Worm (Caenorhabditis elegans) whole organism, L1 larva: ENCODE data around the gene algn-11.
A peak's percentile ranks its signal among the peaks of the same experiment; 100 is the strongest.

Experiments used
- C04F5.9 ChIP-seq: sonication (generic microtip); optimal IDR thresholded peaks from 2 replicates; lab custom pipeline; 2016; ENCODE audit warnings: missing genetic modification characterization, missing compliant biosample characterization
- F16B12.6 ChIP-seq: fragments of 150-350 bp; optimal IDR thresholded peaks from 2 replicates; lab custom pipeline; 2014; ENCODE audit warnings: missing biosample characterization, missing genetic modification characterization
- Y116A8C.19 ChIP-seq: sonication (generic microtip); optimal IDR thresholded peaks from 2 replicates; lab custom pipeline; 2016; ENCODE audit warnings: missing compliant biosample characterization, missing genetic modification characterization, borderline replicate concordance
- aha-1 ChIP-seq: fragments of 150-350 bp; optimal IDR thresholded peaks from 2 replicates; lab custom pipeline; 2014; ENCODE audit warnings: missing biosample characterization, missing genetic modification characterization
- alr-1 ChIP-seq: fragments of 200-800 bp; sonication (Bioruptor generic); optimal IDR thresholded peaks from 2 replicates; lab custom pipeline; 2018; ENCODE audit warnings: borderline replicate concordance, mild to moderate bottlenecking, missing genetic modification characterization, missing compliant biosample characterization
- ama-1 ChIP-seq: fragments of 150-350 bp; optimal IDR thresholded peaks from 2 replicates; lab custom pipeline; 2014
- blmp-1 ChIP-seq: fragments of 150-350 bp; optimal IDR thresholded peaks from 2 replicates; lab custom pipeline; 2014; ENCODE audit warnings: missing biosample characterization, missing genetic modification characterization
- ceh-63 ChIP-seq: fragments of 200-800 bp; sonication (Bioruptor generic); optimal IDR thresholded peaks from 2 replicates; lab custom pipeline; 2018; ENCODE audit warnings: mild to moderate bottlenecking, missing genetic modification characterization, missing compliant biosample characterization
- ces-1 ChIP-seq: fragments of 150-350 bp; optimal IDR thresholded peaks from 2 replicates; lab custom pipeline; 2014; ENCODE audit warnings: missing biosample characterization, missing genetic modification reagents, missing genetic modification characterization
- dpl-1 ChIP-seq, 3 experiments: fragments of 150-350 bp in 2 of 3; sonication (generic microtip) in 1 of 3; optimal IDR thresholded peaks; 2 replicates each; lab custom pipeline; 2014 to 2017; ENCODE audit warnings: missing biosample characterization in 3 of 3, missing genetic modification characterization in 3 of 3, missing genetic modification reagents in 3 of 3
- efl-1 ChIP-seq, 4 experiments: fragments of 150-350 bp; optimal IDR thresholded peaks in 3 of 4; peaks in 1 of 4; 1 replicate in 1 of 4; 2 replicates in 3 of 4; lab custom pipeline; 2014; ENCODE audit warnings: missing biosample characterization in 2 of 4, missing genetic modification characterization in 2 of 4, missing genetic modification reagents in 2 of 4
- egl-13 ChIP-seq: sonication (generic microtip); optimal IDR thresholded peaks from 2 replicates; lab custom pipeline; 2016; ENCODE audit warnings: missing genotype, missing genetic modification reagents, missing genetic modification characterization, missing compliant biosample characterization
- fos-1 ChIP-seq: fragments of 150-350 bp; optimal IDR thresholded peaks from 2 replicates; lab custom pipeline; 2014; ENCODE audit warnings: missing biosample characterization, missing genetic modification characterization
- hlh-4 ChIP-seq: sonication (generic microtip); optimal IDR thresholded peaks from 2 replicates; lab custom pipeline; 2016; ENCODE audit warnings: mild to moderate bottlenecking, missing genetic modification characterization, missing compliant biosample characterization
- irx-1 ChIP-seq: sonication (generic microtip); optimal IDR thresholded peaks from 2 replicates; lab custom pipeline; 2016; ENCODE audit warnings: missing genetic modification characterization, missing compliant biosample characterization
- isw-1 ChIP-seq: fragments of 200-800 bp; sonication (Bioruptor generic); IDR thresholded peaks from 2 replicates; pipeline ENCODE4 v1.3.6; 2022; ENCODE audit warnings: missing genetic modification characterization, missing compliant biosample characterization
- lin-13 ChIP-seq: fragments of 150-350 bp; optimal IDR thresholded peaks from 2 replicates; lab custom pipeline; 2014; ENCODE audit warnings: missing biosample characterization, missing genetic modification reagents, missing genetic modification characterization
- lin-14 ChIP-seq: fragments of 200-800 bp; sonication (Bioruptor generic); optimal IDR thresholded peaks from 2 replicates; lab custom pipeline; 2018; ENCODE audit warnings: mild to moderate bottlenecking, missing genetic modification characterization, moderate library complexity, missing compliant biosample characterization
- lin-39 ChIP-seq: fragments of 150-350 bp; optimal IDR thresholded peaks from 2 replicates; lab custom pipeline; 2014; ENCODE audit warnings: missing biosample characterization, missing genetic modification reagents, missing genetic modification characterization
- mab-9 ChIP-seq: fragments of 200-800 bp; sonication (Bioruptor generic); IDR thresholded peaks from 2 replicates; pipeline ENCODE4 v1.3.6; 2022; ENCODE audit warnings: missing genetic modification reagents, missing genetic modification characterization, missing compliant biosample characterization
- mep-1 ChIP-seq: fragments of 150-350 bp; optimal IDR thresholded peaks from 2 replicates; lab custom pipeline; 2014; ENCODE audit warnings: missing biosample characterization, missing genetic modification characterization
- nhr-11 ChIP-seq: fragments of 150-350 bp; optimal IDR thresholded peaks from 2 replicates; lab custom pipeline; 2014; ENCODE audit warnings: missing biosample characterization, missing genetic modification characterization
- nhr-12 ChIP-seq: sonication (generic microtip); optimal IDR thresholded peaks from 2 replicates; lab custom pipeline; 2017; ENCODE audit warnings: missing biosample characterization, missing genetic modification characterization
- nhr-237 ChIP-seq: fragments of 150-350 bp; optimal IDR thresholded peaks from 2 replicates; lab custom pipeline; 2014; ENCODE audit warnings: missing biosample characterization, missing genetic modification characterization
- nhr-47 ChIP-seq: sonication (generic microtip); optimal IDR thresholded peaks from 2 replicates; lab custom pipeline; 2016; ENCODE audit warnings: mild to moderate bottlenecking, missing genetic modification characterization, moderate library complexity, missing compliant biosample characterization
- nhr-71 ChIP-seq: sonication (generic microtip); optimal IDR thresholded peaks from 2 replicates; lab custom pipeline; 2016; ENCODE audit warnings: mild to moderate bottlenecking, missing genetic modification characterization, moderate library complexity, missing compliant biosample characterization
- nhr-77 ChIP-seq: fragments of 150-350 bp; optimal IDR thresholded peaks from 2 replicates; lab custom pipeline; 2014; ENCODE audit warnings: missing biosample characterization, missing genetic modification characterization
- nhr-85 ChIP-seq: sonication (generic microtip); peaks from one replicate; lab custom pipeline; 2016; ENCODE audit warnings: missing genetic modification characterization, inconsistent platforms, missing compliant biosample characterization
- nhr-90 ChIP-seq: sonication (generic microtip); optimal IDR thresholded peaks from 2 replicates; lab custom pipeline; 2016; ENCODE audit warnings: mild to moderate bottlenecking, missing genetic modification characterization, missing compliant biosample characterization; ENCODE audit not compliant: poor library complexity
- pag-3 ChIP-seq: sonication (generic microtip); optimal IDR thresholded peaks from 2 replicates; lab custom pipeline; 2017; ENCODE audit warnings: missing genetic modification characterization, mild to moderate bottlenecking, missing compliant biosample characterization, antibody characterized with exemption, borderline replicate concordance; ENCODE audit not compliant: insufficient read depth
- pax-3 ChIP-seq: fragments of 200-800 bp; sonication (Bioruptor generic); optimal IDR thresholded peaks from 2 replicates; lab custom pipeline; 2018; ENCODE audit warnings: mild to moderate bottlenecking, missing genetic modification characterization, moderate library complexity, missing compliant biosample characterization
- pqm-1 ChIP-seq: sonication (generic microtip); optimal IDR thresholded peaks from 3 replicates; lab custom pipeline; 2017; ENCODE audit warnings: missing biosample characterization, missing genetic modification characterization
- rnt-1 ChIP-seq: sonication (generic microtip); optimal IDR thresholded peaks from 2 replicates; lab custom pipeline; 2016; ENCODE audit warnings: mild to moderate bottlenecking, missing genetic modification characterization, moderate library complexity, missing compliant biosample characterization
- skn-1 ChIP-seq: fragments of 150-350 bp; optimal IDR thresholded peaks from 2 replicates; lab custom pipeline; 2014; ENCODE audit warnings: missing biosample characterization, missing genetic modification characterization
- snpc-4 ChIP-seq: fragments of 150-350 bp; optimal IDR thresholded peaks from 2 replicates; lab custom pipeline; 2014; ENCODE audit warnings: missing biosample characterization, missing genetic modification characterization
- snu-23 ChIP-seq: sonication (generic microtip); optimal IDR thresholded peaks from 2 replicates; lab custom pipeline; 2016; ENCODE audit warnings: missing genetic modification characterization, missing compliant biosample characterization
- sox-4 ChIP-seq: sonication (generic microtip); optimal IDR thresholded peaks from 2 replicates; lab custom pipeline; 2016; ENCODE audit warnings: missing genetic modification characterization, missing compliant biosample characterization
- sup-37 ChIP-seq: fragments of 200-800 bp; sonication (Bioruptor generic); optimal IDR thresholded peaks from 2 replicates; lab custom pipeline; 2018; ENCODE audit warnings: mild to moderate bottlenecking, missing genetic modification characterization, missing compliant biosample characterization
- tlp-1 ChIP-seq: fragments of 150-350 bp; optimal IDR thresholded peaks from 2 replicates; lab custom pipeline; 2014; ENCODE audit warnings: missing biosample characterization, missing genetic modification characterization
- unc-86 ChIP-seq: sonication (generic microtip); optimal IDR thresholded peaks from 2 replicates; lab custom pipeline; 2016; ENCODE audit warnings: missing genetic modification characterization, missing compliant biosample characterization
- unc-98 ChIP-seq: fragments of 200-800 bp; sonication (Bioruptor generic); IDR thresholded peaks from 2 replicates; pipeline ENCODE4 v1.3.6; 2022; ENCODE audit warnings: missing genetic modification characterization, missing compliant biosample characterization
- vab-15 ChIP-seq: sonication (generic microtip); optimal IDR thresholded peaks from 2 replicates; lab custom pipeline; 2017; ENCODE audit warnings: missing genotype, mild to moderate bottlenecking, missing genetic modification characterization, missing compliant biosample characterization
- xbp-1 ChIP-seq: sonication (generic microtip); optimal IDR thresholded peaks from 2 replicates; lab custom pipeline; 2016; ENCODE audit warnings: missing genetic modification characterization, missing compliant biosample characterization
- zag-1 ChIP-seq: fragments of 150-350 bp; optimal IDR thresholded peaks from 2 replicates; lab custom pipeline; 2014; ENCODE audit warnings: missing biosample characterization, missing genetic modification characterization
- ztf-11 ChIP-seq, 2 experiments: sonication (generic microtip); optimal IDR thresholded peaks; 2 replicates each; lab custom pipeline; 2016 to 2017; ENCODE audit warnings: missing genetic modification characterization in 2 of 2, missing biosample characterization in 1 of 2, missing compliant biosample characterization in 1 of 2
- ztf-4 ChIP-seq: fragments of 150-350 bp; optimal IDR thresholded peaks from 2 replicates; lab custom pipeline; 2014; ENCODE audit warnings: missing biosample characterization, missing genetic modification characterization

Gene algn-11

ce11 chrIII:7335220-7335619, 44.9 kb upstream of the algn-11 start, which contains the start of gene F56C9.10 (continued):
- TF ChIP-seq hlh-4 (tag; lab: Kevin White, UChicago) (no peak), unc-86 (tag; lab: Kevin White, UChicago) (peak; percentile 65), ama-1 (lab: Kevin White, UChicago) (peak; percentile 38), efl-1 (optimal IDR thresholded peaks at IDR 0.05; lab: Kevin White, UChicago) (peak; percentile 81 to 82), efl-1 (GFP tag; optimal IDR thresholded peaks at IDR 0.05 in 1 of 2; lab: Kevin White, UChicago) (peak; percentile 67 to 95), snpc-4 (peak; percentile 64), mab-9 (no peak), nhr-12 (no peak), tlp-1 (tag; lab: Kevin White, UChicago) (no peak), nhr-47 (peak; percentile 86), nhr-237 (no peak), nhr-11 (tag; lab: Kevin White, UChicago) (peak; percentile 80), pqm-1 (tag; lab: Kevin White, UChicago) (no peak), nhr-90 (tag; lab: Kevin White, UChicago) (peak; percentile 81), ztf-4 (peak; percentile 87), snu-23 (peak; percentile 96), alr-1 (tag; lab: Kevin White, UChicago) (no peak), aha-1 (tag; lab: Kevin White, UChicago) (no peak), sup-37 (peak; percentile 38), lin-13 (peak; percentile 93), isw-1 (GFP tag; lab: Robert Waterston, UW) (peak; percentile 58), Y116A8C.19 (tag; lab: Kevin White, UChicago) (no peak), egl-13 (tag; lab: Kevin White, UChicago) (peak; percentile 51), zag-1 (tag; lab: Kevin White, UChicago) (no peak), irx-1 (tag; lab: Kevin White, UChicago) (peak; percentile 60), dpl-1 (GFP tag; optimal IDR thresholded peaks at IDR 0.05; lab: Kevin White, UChicago) (peak; percentile 65 to 72 (median 69)), C04F5.9 (tag; lab: Kevin White, UChicago) (peak; percentile 42), xbp-1 (tag; lab: Kevin White, UChicago) (peak; percentile 75), sox-4 (tag; lab: Kevin White, UChicago) (peak; percentile 43), ces-1 (no peak), fos-1 (peak; percentile 80), ceh-63 (no peak), nhr-77 (peak; percentile 40), vab-15 (tag; lab: Kevin White, UChicago) (no peak), pag-3 (tag; lab: Kevin White, UChicago) (no peak), ztf-11 (tag; optimal IDR thresholded peaks at IDR 0.05; lab: Kevin White, UChicago) (no peak), lin-39 (tag; lab: Kevin White, UChicago) (peak; percentile 78), unc-98 (peak; percentile 46), pax-3 (tag; lab: Kevin White, UChicago) (no peak), F16B12.6 (tag; lab: Kevin White, UChicago) (peak; percentile 33)
- TF ChIP-seq, all 84 proteins: peak for 51

- peak; percentile 8 for TF ChIP-seq mep-1
- peak; percentile 40 for TF ChIP-seq skn-1 (tag; lab: Kevin White, UChicago)
- peak; percentile 14 for TF ChIP-seq snu-23
- TF ChIP-seq rnt-1 (tag; lab: Kevin White, UChicago) = peak; percentile 29
- TF ChIP-seq snpc-4 = peak; percentile 69
- TF ChIP-seq nhr-85 (tag; lab: Kevin White, UChicago) = peak; percentile 1
- peak; percentile 50 for TF ChIP-seq blmp-1 (tag; lab: Kevin White, UChicago)
- TF ChIP-seq nhr-71 (tag; lab: Kevin White, UChicago) = peak; percentile 17
- peak; percentile 32 for TF ChIP-seq lin-14 (GFP tag; lab: Kevin White, UChicago)
Measured at ce11 chrIII:7333906-7334531, 43.7 kb upstream of the algn-11 start.
